Fruit fly (Drosophila melanogaster) whole organism, embryonic: ENCODE results near the gene klar.

ENCODE experiments used
- Antp ChIP-seq: fragments of 200-800 bp; sonication (Bioruptor generic); optimal IDR thresholded peaks from 3 replicates; lab custom pipeline; 2016; ENCODE audit warnings: missing biosample characterization, missing genetic modification characterization
- CG11695 ChIP-seq: fragments of 200-800 bp; sonication (Bioruptor generic); IDR thresholded peaks from 3 replicates; pipeline ENCODE4 v1.3.6; 2022; ENCODE audit warnings: missing biosample characterization, missing genetic modification characterization
- CG13296 ChIP-seq: fragments of 200-800 bp; sonication (Bioruptor generic); optimal IDR thresholded peaks from 3 replicates; lab custom pipeline; 2018; ENCODE audit warnings: missing biosample characterization, mild to moderate bottlenecking, missing genetic modification characterization
- CG13624 ChIP-seq: fragments of 200-800 bp; sonication (Bioruptor generic); optimal IDR thresholded peaks from 2 replicates; lab custom pipeline; 2016; ENCODE audit warnings: missing biosample characterization, missing genetic modification characterization
- CG14710 ChIP-seq: fragments of 200-800 bp; sonication (Bioruptor generic); optimal IDR thresholded peaks from 3 replicates; lab custom pipeline; 2019; ENCODE audit warnings: missing biosample characterization, mild to moderate bottlenecking, missing genetic modification characterization, moderate library complexity
- CG16863 ChIP-seq: fragments of 200-800 bp; sonication (Bioruptor generic); optimal IDR thresholded peaks from 3 replicates; lab custom pipeline; 2016; ENCODE audit warnings: missing biosample characterization, missing genetic modification characterization
- CG18599 ChIP-seq: fragments of 200-800 bp; sonication (Bioruptor generic); optimal IDR thresholded peaks from 3 replicates; lab custom pipeline; 2017; ENCODE audit warnings: missing biosample characterization, missing genetic modification characterization, mild to moderate bottlenecking, moderate library complexity, missing genetic modification reagents
- CG18619 ChIP-seq: fragments of 200-800 bp; sonication (Bioruptor generic); optimal IDR thresholded peaks from 3 replicates; lab custom pipeline; 2017; ENCODE audit warnings: missing biosample characterization, mild to moderate bottlenecking, missing genetic modification characterization
- CG34376 ChIP-seq: fragments of 200-800 bp; sonication (Bioruptor generic); optimal IDR thresholded peaks from 2 replicates; lab custom pipeline; 2018; ENCODE audit warnings: missing biosample characterization, mild to moderate bottlenecking, missing genetic modification characterization
- CG3838 ChIP-seq: fragments of 200-800 bp; sonication (Bioruptor generic); optimal IDR thresholded peaks from 3 replicates; lab custom pipeline; 2016; ENCODE audit warnings: missing biosample characterization, missing genetic modification characterization
- CG4617 ChIP-seq: fragments of 200-800 bp; sonication (Bioruptor generic); optimal IDR thresholded peaks from 3 replicates; lab custom pipeline; 2016; ENCODE audit warnings: missing biosample characterization, missing genetic modification characterization, borderline replicate concordance
- CG5180 ChIP-seq: fragments of 200-800 bp; sonication (Bioruptor generic); optimal IDR thresholded peaks from 3 replicates; lab custom pipeline; 2017; ENCODE audit warnings: missing biosample characterization, missing genetic modification characterization, mild to moderate bottlenecking, moderate library complexity, missing genetic modification reagents
- CG6689 ChIP-seq: fragments of 200-800 bp; sonication (Bioruptor generic); IDR thresholded peaks from 2 replicates; pipeline ENCODE4 v1.3.6; 2022; ENCODE audit warnings: missing biosample characterization, missing genetic modification characterization
- CG6765 ChIP-seq: fragments of 200-800 bp; sonication (Bioruptor generic); optimal IDR thresholded peaks from 3 replicates; lab custom pipeline; 2017; ENCODE audit warnings: missing biosample characterization, mild to moderate bottlenecking, missing genetic modification characterization
- CG6791 ChIP-seq: fragments of 200-800 bp; sonication (Bioruptor generic); IDR thresholded peaks from 3 replicates; pipeline ENCODE4 v1.3.6; 2022; ENCODE audit warnings: missing biosample characterization, missing genetic modification characterization; ENCODE audit not compliant: partially characterized antibody
- CG6854 ChIP-seq: fragments of 200-800 bp; sonication (Bioruptor generic); optimal IDR thresholded peaks from 3 replicates; lab custom pipeline; 2017; ENCODE audit warnings: missing biosample characterization, mild to moderate bottlenecking, missing genetic modification characterization
- CG9817 ChIP-seq: fragments of 200-800 bp; sonication (Bioruptor generic); optimal IDR thresholded peaks from 2 replicates; lab custom pipeline; 2018; ENCODE audit warnings: missing biosample characterization, mild to moderate bottlenecking, missing genetic modification characterization, moderate library complexity
- Camta ChIP-seq: fragments of 200-800 bp; sonication (Bioruptor generic); optimal IDR thresholded peaks from 2 replicates; lab custom pipeline; 2016; ENCODE audit warnings: missing biosample characterization, missing genetic modification characterization
- D ChIP-seq, 2 experiments: fragments of 200-800 bp in 1 of 2; fragments of >200 bp in 1 of 2; sonication (Bioruptor generic) in 1 of 2; optimal IDR thresholded peaks; 2 replicates in 1 of 2; 3 replicates in 1 of 2; lab custom pipeline; 2017; ENCODE audit warnings: mild to moderate bottlenecking in 1 of 2, missing biosample characterization in 1 of 2, missing genetic modification characterization in 1 of 2, missing genetic modification reagents in 1 of 2
- Dfd ChIP-seq, 2 experiments: fragments of >200 bp; optimal IDR thresholded peaks; 2 replicates each; lab custom pipeline; 2017; ENCODE audit warnings: missing biosample characterization in 2 of 2, missing genetic modification characterization in 2 of 2
- Doc2 ChIP-seq: fragments of 200-800 bp; sonication (Bioruptor generic); IDR thresholded peaks from 2 replicates; pipeline ENCODE4 v1.3.6; 2022; ENCODE audit warnings: missing biosample characterization, missing genetic modification characterization
- Elba2 ChIP-seq: fragments of 200-800 bp; sonication (Bioruptor generic); optimal IDR thresholded peaks from 3 replicates; lab custom pipeline; 2016; ENCODE audit warnings: missing biosample characterization, missing genetic modification characterization
- Ets65A ChIP-seq: fragments of 200-800 bp; sonication (Bioruptor generic); peaks from one replicate; lab custom pipeline; 2016; ENCODE audit warnings: missing biosample characterization, missing genetic modification characterization
- GATAe ChIP-seq: fragments of 200-800 bp; sonication (Bioruptor generic); conservative IDR thresholded peaks from 2 replicates; pipeline ENCODE4 v1.3.6; 2022; ENCODE audit warnings: missing biosample characterization, missing genetic modification characterization
- HHEX ChIP-seq: fragments of 200-800 bp; sonication (Bioruptor generic); optimal IDR thresholded peaks from 3 replicates; lab custom pipeline; 2017; ENCODE audit warnings: missing biosample characterization, mild to moderate bottlenecking, missing genetic modification characterization, missing genetic modification reagents
- Lhr ChIP-seq: fragments of 200-800 bp; sonication (Bioruptor generic); optimal IDR thresholded peaks from 3 replicates; lab custom pipeline; 2017; ENCODE audit warnings: mild to moderate bottlenecking, missing biosample characterization, missing genetic modification reagents, missing genetic modification characterization
- Lpt ChIP-seq: fragments of >200 bp; optimal IDR thresholded peaks from 2 replicates; lab custom pipeline; 2018; ENCODE audit warnings: missing biosample characterization, missing genetic modification characterization
- Nf-YC ChIP-seq: fragments of 200-800 bp; optimal IDR thresholded peaks from 3 replicates; lab custom pipeline; 2019; ENCODE audit warnings: missing biosample characterization, mild to moderate bottlenecking, missing genetic modification characterization, moderate library complexity
- Oli ChIP-seq: fragments of 200-800 bp; sonication (Bioruptor generic); optimal IDR thresholded peaks from 2 replicates; lab custom pipeline; 2018; ENCODE audit warnings: missing biosample characterization, mild to moderate bottlenecking, missing genetic modification characterization, moderate library complexity
- Optix ChIP-seq: fragments of 200-800 bp; sonication (Bioruptor generic); IDR thresholded peaks from 3 replicates; pipeline ENCODE4 v1.3.6; 2022; ENCODE audit warnings: missing biosample characterization, missing genetic modification characterization
- Pdp1 ChIP-seq, 2 experiments: fragments of 200-800 bp; sonication (Bioruptor generic); optimal IDR thresholded peaks; 3 replicates each; lab custom pipeline; 2016; ENCODE audit warnings: missing biosample characterization in 2 of 2, missing genetic modification characterization in 2 of 2, mild to moderate bottlenecking in 1 of 2, moderate library complexity in 1 of 2
- Rfx ChIP-seq: fragments of 200-800 bp; sonication (Bioruptor generic); IDR thresholded peaks from 2 replicates; pipeline ENCODE4 v1.3.6; 2022; ENCODE audit warnings: missing biosample characterization, missing genetic modification characterization
- Scr ChIP-seq: fragments of 200-800 bp; sonication (Bioruptor generic); IDR thresholded peaks from 2 replicates; pipeline ENCODE4 v1.3.6; 2022; ENCODE audit warnings: missing biosample characterization, missing genetic modification characterization; ENCODE audit not compliant: partially characterized antibody
- Six4 ChIP-seq: fragments of 200-800 bp; sonication (Bioruptor generic); optimal IDR thresholded peaks from 2 replicates; lab custom pipeline; 2016; ENCODE audit warnings: missing biosample characterization, missing genetic modification characterization
- Spps ChIP-seq: fragments of 200-800 bp; sonication (Bioruptor generic); optimal IDR thresholded peaks from 2 replicates; lab custom pipeline; 2018; ENCODE audit warnings: missing biosample characterization, mild to moderate bottlenecking, missing genetic modification characterization
- Usf ChIP-seq: fragments of 200-800 bp; sonication (Bioruptor generic); optimal IDR thresholded peaks from 2 replicates; lab custom pipeline; 2017; ENCODE audit warnings: missing genotype, missing biosample characterization, missing genetic modification characterization
- al ChIP-seq: fragments of 200-800 bp; sonication (Bioruptor generic); IDR thresholded peaks from 2 replicates; pipeline ENCODE4 v1.3.6; 2022; ENCODE audit warnings: missing biosample characterization, missing genetic modification characterization
- bbx ChIP-seq: fragments of 200-800 bp; sonication (Bioruptor generic); IDR thresholded peaks from 2 replicates; pipeline ENCODE4 v1.3.6; 2022; ENCODE audit warnings: missing biosample characterization, missing genetic modification characterization; ENCODE audit not compliant: partially characterized antibody
- chinmo ChIP-seq: fragments of 200-800 bp; sonication (Bioruptor generic); IDR thresholded peaks from 4 replicates; pipeline ENCODE4 v1.3.6; 2022; ENCODE audit warnings: missing biosample characterization, missing genetic modification characterization; ENCODE audit not compliant: partially characterized antibody
- croc ChIP-seq: fragments of 200-800 bp; sonication (Bioruptor generic); conservative IDR thresholded peaks from 3 replicates; pipeline ENCODE4 v1.3.6; 2022; ENCODE audit warnings: missing biosample characterization, missing genetic modification characterization
- emc ChIP-seq: fragments of 200-800 bp; sonication (Bioruptor generic); optimal IDR thresholded peaks from 2 replicates; lab custom pipeline; 2016; ENCODE audit warnings: missing biosample characterization, missing genetic modification characterization
- gt ChIP-seq: fragments of 200-800 bp; sonication (Bioruptor generic); IDR thresholded peaks from 2 replicates; pipeline ENCODE4 v1.3.6; 2022; ENCODE audit warnings: missing biosample characterization, missing genetic modification characterization
- hb ChIP-seq: fragments of 200-800 bp; sonication (Bioruptor generic); IDR thresholded peaks from 3 replicates; pipeline ENCODE4 v1.3.6; 2022; ENCODE audit warnings: missing biosample characterization, missing genetic modification characterization; ENCODE audit not compliant: partially characterized antibody
- nerfin-1 ChIP-seq: fragments of 200-800 bp; sonication (Bioruptor generic); optimal IDR thresholded peaks from 3 replicates; lab custom pipeline; 2019; ENCODE audit warnings: missing biosample characterization, mild to moderate bottlenecking, missing genetic modification characterization, moderate library complexity
- pho ChIP-seq: fragments of 200-800 bp; sonication (Bioruptor generic); optimal IDR thresholded peaks from 2 replicates; lab custom pipeline; 2016; ENCODE audit warnings: missing biosample characterization, missing genetic modification characterization
- pnt ChIP-seq: fragments of 200-800 bp; sonication (Bioruptor generic); optimal IDR thresholded peaks from 3 replicates; lab custom pipeline; 2016; ENCODE audit warnings: missing biosample characterization, missing genetic modification characterization
- row ChIP-seq: fragments of 200-800 bp; sonication (Bioruptor generic); IDR thresholded peaks from 3 replicates; pipeline ENCODE4 v1.3.6; 2022; ENCODE audit warnings: missing biosample characterization, missing genetic modification characterization
- sim ChIP-seq: fragments of 200-800 bp; sonication (Bioruptor generic); IDR thresholded peaks from 2 replicates; pipeline ENCODE4 v1.3.6; 2022; ENCODE audit warnings: missing biosample characterization, missing genetic modification characterization

klar gene

DNA sequence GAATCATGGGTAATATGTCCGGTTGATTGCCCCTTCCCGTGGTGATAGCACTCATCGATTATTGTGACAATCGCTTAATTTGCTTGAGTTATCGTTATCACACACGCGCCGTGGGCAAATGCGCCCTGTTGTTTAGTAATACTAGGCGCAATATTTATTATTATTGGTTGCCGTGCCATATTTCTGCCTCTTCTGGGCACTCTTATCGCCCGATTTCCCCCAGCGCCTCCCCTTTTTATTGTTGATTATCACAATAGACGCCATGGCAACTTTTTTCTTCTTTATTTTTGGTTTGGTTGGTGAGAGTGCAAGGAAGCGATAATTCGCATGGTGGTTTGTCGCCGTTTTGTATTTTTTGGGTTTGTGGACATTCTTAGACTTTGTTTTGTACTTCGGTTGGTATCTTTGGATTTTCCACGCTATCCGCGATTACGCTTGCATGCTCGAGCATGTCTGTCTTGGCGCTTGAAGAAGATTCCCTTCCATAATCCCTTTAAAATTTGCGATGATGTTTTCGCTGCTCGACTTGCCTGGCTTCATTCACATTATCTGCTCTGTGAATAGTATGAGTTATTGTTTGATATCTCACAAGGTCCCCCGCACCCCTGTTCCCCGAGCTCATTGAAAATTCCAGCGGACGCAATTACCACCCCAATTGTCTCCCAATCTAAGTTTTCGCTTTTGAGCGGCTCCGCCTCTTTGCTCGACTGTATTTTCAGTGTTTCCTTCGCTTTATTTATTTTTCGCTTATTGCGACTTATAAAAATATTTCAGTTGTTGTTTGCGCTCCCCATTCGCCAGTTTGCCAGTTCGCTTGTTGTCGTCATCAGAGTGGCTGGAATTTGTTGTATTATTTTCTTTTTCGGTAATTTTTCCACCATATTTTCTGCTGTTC, 8.1 kb upstream of the klar start (continued):
- TF ChIP-seq CG34376 (GFP tag; lab: Kevin White, UChicago) (peak; percentile 92), CG6689 (no peak), Pdp1 (GFP tag; optimal IDR thresholded peaks at IDR 0.05; lab: Kevin White, UChicago) (peak in 1 of 2 experiments; percentile 50), chinmo (GFP tag; lab: Robert Waterston, UW) (peak; percentile 83; the same call in 2 of the 4 replicates), sim (0 out of 2 replicates have a peak, but pooled peaks have one; percentile 12), CG4617 (GFP tag; lab: Kevin White, UChicago) (no peak), CG13296 (GFP tag; lab: Kevin White, UChicago) (peak; percentile 31), CG5180 (GFP tag; lab: Kevin White, UChicago) (no peak), bbx (GFP tag; lab: Robert Waterston, UW) (peak; percentile 35; the same call in 1 of the 2 replicates), Elba2 (GFP tag; lab: Kevin White, UChicago) (no peak), hb (0 out of 3 replicates have a peak, but pooled peaks have one; percentile 24), CG13624 (peak; percentile 84), CG14710 (no peak), CG6791 (no peak), row (no peak), D (optimal IDR thresholded peaks at IDR 0.05; lab: Kevin White, UChicago) (no peak), D (GFP tag; optimal IDR thresholded peaks at IDR 0.05; lab: Kevin White, UChicago) (no peak), Ets65A (GFP tag; lab: Kevin White, UChicago) (no peak), pho (GFP tag; lab: Kevin White, UChicago) (peak; percentile 20), gt (no peak), emc (GFP tag; lab: Kevin White, UChicago) (no peak), CG6854 (peak; percentile 21), nerfin-1 (tag; lab: Kevin White, UChicago) (peak; percentile 68), Six4 (GFP tag; lab: Kevin White, UChicago) (no peak), Camta (GFP tag; lab: Kevin White, UChicago) (no peak), CG16863 (GFP tag; lab: Kevin White, UChicago) (no peak), Rfx (GFP tag; lab: Robert Waterston, UW) (peak; percentile 46; the same call in 1 of the 2 replicates), Nf-YC (tag; lab: Kevin White, UChicago) (peak; percentile 15), Usf (GFP tag; lab: Kevin White, UChicago) (no peak), al (no peak), pnt (GFP tag; lab: Kevin White, UChicago) (no peak), Oli (tag; lab: Kevin White, UChicago) (no peak), CG11695 (GFP tag; lab: Robert Waterston, UW) (no peak), GATAe (GFP tag; lab: Robert Waterston, UW) (peak; percentile 89), Optix (no peak), Doc2 (GFP tag; lab: Robert Waterston, UW) (no peak), CG9817 (tag; lab: Kevin White, UChicago) (peak; percentile 1), CG18619 (GFP tag; lab: Kevin White, UChicago) (no peak), CG3838 (no peak), Lhr (GFP tag; lab: Kevin White, UChicago) (no peak), CG6765 (GFP tag; lab: Kevin White, UChicago) (peak; percentile 46), Scr (GFP tag; lab: Robert Waterston, UW) (0 out of 2 replicates have a peak, but pooled peaks have one; percentile 21), Spps (tag; lab: Kevin White, UChicago) (no peak), croc (GFP tag; lab: Robert Waterston, UW) (no peak), HHEX (peak; percentile 20), Antp (no peak), Lpt (no peak), CG18599 (GFP tag; lab: Kevin White, UChicago) (peak; percentile 61), Dfd (GFP tag; optimal IDR thresholded peaks at IDR 0.05; lab: Kevin White, UChicago) (no peak)
